Worm (Caenorhabditis elegans): ENCODE results near the gene T22C8.4.

The T22C8.4 gene

DNA sequence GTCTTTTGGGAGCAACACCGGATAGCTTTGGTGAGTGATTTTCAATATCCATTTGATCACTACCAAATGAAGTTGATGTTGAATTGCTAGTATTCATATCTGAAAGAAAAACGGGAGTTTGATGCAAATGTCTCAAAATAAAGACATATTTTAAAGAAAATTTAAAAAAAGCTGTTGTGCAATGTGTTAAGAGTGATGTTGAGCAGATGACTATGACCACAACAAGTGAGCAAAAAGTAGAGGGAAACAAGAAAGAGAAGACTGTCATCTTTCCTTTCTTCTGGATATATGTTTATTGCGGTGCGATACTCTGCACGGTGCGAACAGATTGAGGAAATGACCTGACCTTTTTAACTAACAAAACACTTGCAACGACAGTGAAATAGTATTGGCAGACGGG, at the start of gene T22C8.4:
Gene T22C8.4, minus strand, starts transcription at position 101 of the 400 bp plus-strand sequence.
- TF ChIP-seq W03F9.2 (tag; optimal IDR thresholded peaks at IDR 0.05) = no peak
- no peak for TF ChIP-seq him-1 (tag; optimal IDR thresholded peaks at IDR 0.05)
- no peak for TF ChIP-seq dao-5 (tag; optimal IDR thresholded peaks at IDR 0.05)

DNA sequence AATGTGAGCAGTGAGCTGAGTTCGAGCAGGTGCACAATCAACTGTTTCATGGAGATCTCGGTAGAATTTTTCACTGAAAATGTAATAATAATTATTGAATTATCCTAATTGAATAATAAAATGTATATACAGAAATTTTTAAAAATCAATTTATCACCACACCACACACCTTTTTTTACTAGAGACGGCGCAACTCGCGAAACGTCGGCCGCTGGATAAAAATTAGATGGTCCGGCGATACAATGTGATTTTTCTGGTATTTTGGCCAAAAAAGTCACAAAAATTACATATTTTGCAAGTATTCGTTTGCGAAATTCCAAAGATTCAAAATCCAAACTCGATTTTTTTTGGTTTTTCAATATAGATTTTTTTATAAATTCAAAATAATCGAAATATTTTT, 47.5 kb upstream of the T22C8.4 start:
- TF ChIP-seq W03F9.2 (tag; optimal IDR thresholded peaks at IDR 0.05) (no peak), him-1 (tag; optimal IDR thresholded peaks at IDR 0.05) (no peak)

- TF ChIP-seq dao-5 (tag; optimal IDR thresholded peaks at IDR 0.05) = no peak
- TF ChIP-seq him-1 (tag; optimal IDR thresholded peaks at IDR 0.05) = no peak
Observed at ce11 chrII:8668871-8669270, 45.6 kb upstream of the T22C8.4 start.

DNA sequence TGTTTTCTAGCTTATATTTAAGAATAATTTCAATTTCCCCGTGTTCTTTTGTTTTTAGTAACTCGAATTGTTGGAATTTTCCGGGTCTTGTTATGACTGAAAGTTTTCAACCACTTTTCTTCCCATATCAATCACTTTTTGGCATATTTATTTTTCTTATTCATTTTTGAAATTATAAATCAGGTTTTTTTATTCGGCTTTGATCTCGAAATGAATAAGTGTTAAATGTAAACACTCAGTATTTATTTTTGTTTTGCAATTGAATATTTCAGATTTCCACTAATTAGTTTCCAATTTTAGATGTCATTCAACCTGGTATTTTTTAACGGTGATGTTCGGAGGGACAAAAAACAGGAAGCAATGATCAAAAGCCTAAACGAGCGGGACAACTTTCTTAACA, 41.2 kb upstream of the T22C8.4 start, which contains the start of gene etc-1:
Gene etc-1, plus strand, starts transcription at position 301 of the 400 bp plus-strand sequence.
- TF ChIP-seq dao-5 (tag; optimal IDR thresholded peaks at IDR 0.05) = no peak
- TF ChIP-seq W03F9.2 (tag; optimal IDR thresholded peaks at IDR 0.05) = no peak
- no peak for TF ChIP-seq him-1 (tag; optimal IDR thresholded peaks at IDR 0.05)

DNA sequence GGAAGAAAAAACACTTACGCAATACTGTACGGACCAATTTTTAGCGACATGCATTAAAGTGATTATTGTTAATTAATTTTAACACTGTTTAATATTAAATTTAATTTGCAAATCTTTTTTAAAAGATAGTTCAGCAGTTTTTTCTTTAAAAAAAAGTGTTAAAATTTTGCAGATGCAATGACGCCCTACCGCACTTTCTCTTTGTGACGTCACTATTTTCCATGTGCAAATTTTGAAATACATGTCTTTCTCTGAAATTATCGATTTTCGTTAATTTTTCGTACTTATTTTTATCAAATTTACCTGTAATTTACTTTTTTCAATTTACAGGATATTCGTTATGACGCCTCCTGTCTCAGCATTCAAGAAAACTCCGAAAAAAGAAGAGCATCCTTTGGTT, 38.2 kb upstream of the T22C8.4 start, which contains the start of the genes piga-1 and eif-2Bepsilon:
Gene piga-1, minus strand, starts transcription at position 174 of the 400 bp plus-strand sequence.
Gene eif-2Bepsilon, plus strand, starts transcription at position 331 of the 400 bp plus-strand sequence.
- TF ChIP-seq W03F9.2 (tag; optimal IDR thresholded peaks at IDR 0.05) (no peak), him-1 (tag; optimal IDR thresholded peaks at IDR 0.05) (no peak), dao-5 (tag; optimal IDR thresholded peaks at IDR 0.05) (no peak)

DNA sequence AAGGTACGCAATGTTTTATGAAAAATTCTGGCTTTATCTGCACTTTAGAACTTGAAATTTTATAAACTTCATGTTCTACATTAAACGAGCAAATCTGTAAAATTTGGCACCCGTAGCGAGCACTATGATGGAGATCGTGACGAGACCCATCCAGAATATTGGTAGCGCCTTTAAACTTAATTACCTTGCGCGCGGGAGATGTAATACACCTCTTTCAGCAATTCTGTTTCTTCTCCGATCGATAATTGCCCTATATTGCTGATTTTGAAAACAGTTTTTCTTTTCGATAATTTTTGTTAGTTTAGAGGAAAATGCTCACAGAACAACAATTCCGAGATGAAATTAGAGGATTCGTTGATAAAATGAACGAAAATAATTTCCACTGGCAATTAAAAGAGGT, 35.5 kb upstream of the T22C8.4 start, which contains the start of gene atg-10:
Gene atg-10, plus strand, starts transcription at position 301 of the 400 bp plus-strand sequence.
- TF ChIP-seq W03F9.2 (tag; optimal IDR thresholded peaks at IDR 0.05) = no peak
- no peak for TF ChIP-seq him-1 (tag; optimal IDR thresholded peaks at IDR 0.05)
- no peak for TF ChIP-seq dao-5 (tag; optimal IDR thresholded peaks at IDR 0.05)

- no peak for TF ChIP-seq him-1 (tag; optimal IDR thresholded peaks at IDR 0.05)
- TF ChIP-seq dao-5 (tag; optimal IDR thresholded peaks at IDR 0.05) = no peak
- TF ChIP-seq W03F9.2 (tag; optimal IDR thresholded peaks at IDR 0.05) = no peak
Observed at ce11 chrII:8650644-8651159, 27.4 kb upstream of the T22C8.4 start, which contains the start of gene pyr-1. pyr-1 (plus strand) TSS chrII:8651109.

DNA sequence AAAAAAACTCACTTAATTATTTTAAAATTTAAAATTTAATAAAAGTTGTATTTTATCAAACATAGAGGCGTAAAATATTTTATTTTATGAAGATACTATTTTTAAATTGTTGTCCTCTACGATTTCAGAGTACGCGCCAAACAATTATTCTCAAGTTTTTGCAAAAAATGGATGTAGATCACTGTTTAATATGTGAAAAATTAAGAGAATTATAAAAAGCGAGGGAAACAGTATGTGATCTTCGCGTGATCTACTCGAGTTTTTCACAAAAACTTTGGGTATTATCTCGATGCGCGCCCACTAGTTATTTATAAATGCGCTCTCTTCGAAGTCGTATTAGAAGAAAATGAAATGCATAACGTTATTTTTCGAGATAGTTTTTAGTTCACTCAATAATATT, 25.5 kb upstream of the T22C8.4 start:
- TF ChIP-seq dao-5 (tag; optimal IDR thresholded peaks at IDR 0.05) (no peak), him-1 (tag; optimal IDR thresholded peaks at IDR 0.05) (no peak)

ce11 chrII:8646437-8646836, 23.1 kb upstream of the T22C8.4 start:
- TF ChIP-seq dao-5 (tag; optimal IDR thresholded peaks at IDR 0.05) = no peak
- no peak for TF ChIP-seq him-1 (tag; optimal IDR thresholded peaks at IDR 0.05)
- no peak for TF ChIP-seq W03F9.2 (tag; optimal IDR thresholded peaks at IDR 0.05)

DNA sequence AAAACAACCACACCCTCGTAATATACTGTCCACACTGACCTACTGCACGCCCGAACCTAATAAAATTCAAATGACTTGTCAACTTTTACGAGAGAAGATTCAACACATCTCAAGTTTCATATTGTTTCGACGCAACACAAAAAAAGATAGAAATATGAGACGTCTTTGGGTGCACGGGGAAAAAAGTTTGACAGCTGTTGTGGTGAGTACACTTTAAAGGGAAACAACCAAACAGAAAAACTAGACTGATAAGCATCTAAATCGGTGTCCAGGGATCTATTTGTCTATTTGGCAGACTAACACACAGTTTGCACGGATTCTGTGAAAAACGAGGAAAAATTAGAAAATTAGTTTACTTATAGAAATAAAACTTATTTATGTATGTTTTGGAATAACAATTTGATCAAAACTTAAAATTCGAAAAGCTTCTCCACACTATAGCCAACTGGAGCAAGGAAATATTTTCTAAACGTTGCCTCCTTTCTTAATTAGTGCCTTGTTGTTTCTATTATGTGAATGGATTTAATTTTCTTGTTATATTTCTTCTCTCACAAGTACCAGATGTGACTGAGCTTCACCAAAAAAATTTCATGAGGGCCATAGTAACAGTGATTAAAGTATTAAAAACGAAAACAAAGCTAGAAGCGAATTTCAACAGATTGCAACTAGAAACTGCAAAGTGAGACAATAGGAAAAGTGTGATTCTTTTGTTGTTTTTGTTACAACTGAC, 20.5 kb upstream of the T22C8.4 start:
- TF ChIP-seq W03F9.2 (tag; optimal IDR thresholded peaks at IDR 0.05) (no peak), dao-5 (tag; optimal IDR thresholded peaks at IDR 0.05) (no peak), him-1 (tag; optimal IDR thresholded peaks at IDR 0.05) (no peak)

DNA sequence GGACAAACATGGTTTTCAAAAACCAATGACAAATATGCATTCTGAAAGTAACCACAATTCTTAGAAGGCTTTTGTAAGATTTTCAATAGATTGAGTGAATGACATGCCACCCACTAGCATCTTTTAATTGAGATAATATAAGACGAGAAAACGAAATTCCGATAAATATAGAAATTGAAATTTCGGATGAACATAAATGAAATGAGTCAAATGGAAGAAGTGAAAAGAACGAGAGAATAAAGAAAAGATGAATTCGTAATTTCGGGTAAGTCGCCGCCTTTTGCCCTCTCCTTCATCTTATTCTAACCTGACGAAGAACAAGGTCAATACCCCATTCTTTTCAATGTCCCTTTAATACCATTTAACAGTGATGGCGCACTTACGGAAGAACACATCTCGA, 19.1 kb upstream of the T22C8.4 start:
- TF ChIP-seq dao-5 (tag; optimal IDR thresholded peaks at IDR 0.05) (no peak), W03F9.2 (tag; optimal IDR thresholded peaks at IDR 0.05) (no peak), him-1 (tag; optimal IDR thresholded peaks at IDR 0.05) (no peak)

ce11 chrII:8641131-8641530, 17.8 kb upstream of the T22C8.4 start, which contains the start of gene D2085.7:
D2085.7 (plus strand) TSS chrII:8641381.
- TF ChIP-seq him-1 (tag; optimal IDR thresholded peaks at IDR 0.05) (no peak), dao-5 (tag; optimal IDR thresholded peaks at IDR 0.05) (no peak), W03F9.2 (tag; optimal IDR thresholded peaks at IDR 0.05) (no peak)

DNA sequence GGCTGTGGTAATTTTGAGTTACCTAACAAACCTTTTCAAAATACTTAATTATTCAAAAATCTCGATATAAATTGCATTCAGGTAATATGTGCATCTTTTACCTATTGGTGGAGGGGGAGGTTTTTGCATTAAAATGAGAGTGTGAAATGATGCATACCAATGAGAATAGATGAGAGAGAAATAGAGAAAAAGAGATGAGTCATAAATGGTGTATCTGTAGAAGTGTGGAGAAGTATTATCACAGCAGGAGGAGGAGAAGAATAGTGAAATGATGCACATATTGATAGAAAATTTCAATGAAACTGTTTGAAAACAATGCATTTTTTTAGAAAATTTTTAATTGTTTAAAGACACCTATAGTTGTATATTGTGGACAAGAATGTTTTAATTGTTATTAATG, 17.2 kb upstream of the T22C8.4 start:
- TF ChIP-seq dao-5 (tag; optimal IDR thresholded peaks at IDR 0.05) = no peak
- TF ChIP-seq him-1 (tag; optimal IDR thresholded peaks at IDR 0.05) = no peak
- TF ChIP-seq W03F9.2 (tag; optimal IDR thresholded peaks at IDR 0.05) = no peak

- TF ChIP-seq dao-5 (tag; optimal IDR thresholded peaks at IDR 0.05) = no peak
- no peak for TF ChIP-seq W03F9.2 (tag; optimal IDR thresholded peaks at IDR 0.05)
- TF ChIP-seq him-1 (tag; optimal IDR thresholded peaks at IDR 0.05) = no peak
Observed at ce11 chrII:8639553-8639952, 16.3 kb upstream of the T22C8.4 start.

All from whole organism, L4/young adult.